Fruit fly (Drosophila melanogaster) whole organism, wandering third instar larva: ENCODE data around the gene mbt.

Source experiments
- Abd-B ChIP-seq: fragments of >200 bp; optimal IDR thresholded peaks from 2 replicates; lab custom pipeline; 2017; ENCODE audit warnings: missing biosample characterization, missing genetic modification characterization
- CG32264 ChIP-seq: fragments of 200-800 bp; sonication (Bioruptor generic); optimal IDR thresholded peaks from 2 replicates; lab custom pipeline; 2016; ENCODE audit warnings: missing biosample characterization, missing genetic modification characterization
- CG9705 ChIP-seq: fragments of 200-800 bp; sonication (Bioruptor generic); optimal IDR thresholded peaks from 2 replicates; lab custom pipeline; 2018; ENCODE audit warnings: missing biosample characterization, mild to moderate bottlenecking, missing genetic modification characterization
- Dfd ChIP-seq: fragments of >200 bp; optimal IDR thresholded peaks from 2 replicates; lab custom pipeline; 2017; ENCODE audit warnings: missing biosample characterization, missing genetic modification characterization
- GATAd ChIP-seq: sonication (Bioruptor generic); optimal IDR thresholded peaks from 2 replicates; lab custom pipeline; 2016; ENCODE audit warnings: missing biosample characterization, missing genetic modification characterization
- HLH106 ChIP-seq: fragments of 200-800 bp; optimal IDR thresholded peaks from 3 replicates; lab custom pipeline; 2019; ENCODE audit warnings: missing biosample characterization, mild to moderate bottlenecking, missing genetic modification characterization, moderate library complexity
- Hnf4 ChIP-seq: fragments of 200-800 bp; sonication (Bioruptor generic); optimal IDR thresholded peaks from 2 replicates; lab custom pipeline; 2016; ENCODE audit warnings: missing biosample characterization, mild to moderate bottlenecking, missing genetic modification characterization
- Hr78 ChIP-seq: fragments of >200 bp; optimal IDR thresholded peaks from 2 replicates; lab custom pipeline; 2017; ENCODE audit warnings: missing biosample characterization, missing genetic modification characterization
- Hr83 ChIP-seq: fragments of 200-300 bp; sonication (Bioruptor generic); optimal IDR thresholded peaks from 2 replicates; lab custom pipeline; 2016; ENCODE audit warnings: missing biosample characterization, mild to moderate bottlenecking, missing genetic modification characterization, moderate library complexity; ENCODE audit not compliant: poor library complexity, severe bottlenecking
- Jra ChIP-seq: sonication (Bioruptor generic); optimal IDR thresholded peaks from 2 replicates; lab custom pipeline; 2016; ENCODE audit warnings: missing biosample characterization, missing genetic modification characterization
- Myc ChIP-seq: fragments of >200 bp; optimal IDR thresholded peaks from 2 replicates; lab custom pipeline; 2017
- N ChIP-seq: fragments of >200 bp; optimal IDR thresholded peaks from 2 replicates; lab custom pipeline; 2018; ENCODE audit warnings: missing biosample characterization, missing external identifiers, missing genetic modification characterization
- OdsH ChIP-seq: fragments of 200-800 bp; sonication (Bioruptor generic); optimal IDR thresholded peaks from 2 replicates; lab custom pipeline; 2016; ENCODE audit warnings: missing biosample characterization, mild to moderate bottlenecking, missing genetic modification characterization
- Rel ChIP-seq, 2 experiments: fragments of 200-800 bp; sonication (Bioruptor generic) in 1 of 2; optimal IDR thresholded peaks; 2 replicates in 1 of 2; 3 replicates in 1 of 2; lab custom pipeline; 2016 to 2019; ENCODE audit warnings: mild to moderate bottlenecking in 2 of 2, missing biosample characterization in 2 of 2, missing genetic modification characterization in 2 of 2, moderate library complexity in 1 of 2
- Sp1 ChIP-seq: fragments of 200-800 bp; sonication (Bioruptor generic); optimal IDR thresholded peaks from 3 replicates; lab custom pipeline; 2019; ENCODE audit warnings: missing biosample characterization, mild to moderate bottlenecking, missing genetic modification characterization, moderate library complexity
- Vsx2 ChIP-seq: fragments of 200-300, 225-300 bp; sonication (Bioruptor generic); optimal IDR thresholded peaks from 2 replicates; lab custom pipeline; 2018; ENCODE audit warnings: missing biosample characterization, missing genetic modification characterization; ENCODE audit not compliant: partially characterized antibody
- br ChIP-seq: fragments of 200-800 bp; sonication (Bioruptor generic); optimal IDR thresholded peaks from 2 replicates; lab custom pipeline; 2016; ENCODE audit warnings: missing biosample characterization, missing genetic modification characterization
- brk ChIP-seq: fragments of 200-800 bp; sonication (Bioruptor generic); optimal IDR thresholded peaks from 2 replicates; lab custom pipeline; 2016; ENCODE audit warnings: missing biosample characterization, mild to moderate bottlenecking, missing genetic modification characterization
- dmrt93B ChIP-seq: fragments of 200-800 bp; sonication (Bioruptor generic); optimal IDR thresholded peaks from 2 replicates; lab custom pipeline; 2018; ENCODE audit warnings: missing biosample characterization, mild to moderate bottlenecking, missing genetic modification characterization
- dsf ChIP-seq: sonication (Bioruptor generic); optimal IDR thresholded peaks from 2 replicates; lab custom pipeline; 2016; ENCODE audit warnings: missing biosample characterization, missing genetic modification characterization, borderline replicate concordance
- ey ChIP-seq: fragments of 200-800 bp; sonication (Bioruptor generic); optimal IDR thresholded peaks from 2 replicates; lab custom pipeline; 2016; ENCODE audit warnings: missing biosample characterization, missing genetic modification characterization
- foxo ChIP-seq, 2 experiments: fragments of 200-800 bp; sonication (Bioruptor generic); optimal IDR thresholded peaks; 2 replicates in 1 of 2; 3 replicates in 1 of 2; lab custom pipeline; 2016 to 2017; ENCODE audit warnings: missing biosample characterization in 2 of 2, missing genetic modification characterization in 2 of 2
- fru ChIP-seq: fragments of 200-800 bp; sonication (Bioruptor generic); optimal IDR thresholded peaks from 3 replicates; lab custom pipeline; 2016; ENCODE audit warnings: missing biosample characterization, mild to moderate bottlenecking, missing genetic modification characterization
- h ChIP-seq: fragments of 200-800 bp; sonication (Bioruptor generic); optimal IDR thresholded peaks from 3 replicates; lab custom pipeline; 2016; ENCODE audit warnings: missing biosample characterization, mild to moderate bottlenecking, missing genetic modification characterization
- jim ChIP-seq: fragments of 175-275, 200-325 bp; sonication (Bioruptor generic); optimal IDR thresholded peaks from 2 replicates; lab custom pipeline; 2016; ENCODE audit warnings: missing biosample characterization, mild to moderate bottlenecking, missing genetic modification characterization
- lola ChIP-seq: fragments of >200 bp; optimal IDR thresholded peaks from 2 replicates; lab custom pipeline; 2017; ENCODE audit warnings: missing biosample characterization, missing genetic modification characterization
- pan ChIP-seq: fragments of >200 bp; optimal IDR thresholded peaks from 2 replicates; lab custom pipeline; 2017
- psq ChIP-seq: fragments of 200-800 bp; sonication (Bioruptor generic); optimal IDR thresholded peaks from 3 replicates; lab custom pipeline; 2017; ENCODE audit warnings: missing biosample characterization, mild to moderate bottlenecking, missing genetic modification characterization, moderate library complexity
- rgr ChIP-seq: fragments of 200-800 bp; sonication (Bioruptor generic); optimal IDR thresholded peaks from 3 replicates; lab custom pipeline; 2016; ENCODE audit warnings: missing biosample characterization, mild to moderate bottlenecking, missing genetic modification characterization
- sage ChIP-seq: fragments of 200-800 bp; sonication (Bioruptor generic); optimal IDR thresholded peaks from 2 replicates; lab custom pipeline; 2016; ENCODE audit warnings: missing biosample characterization, mild to moderate bottlenecking, missing genetic modification characterization
- sv ChIP-seq: fragments of 200-800 bp; sonication (Bioruptor generic); optimal IDR thresholded peaks from 3 replicates; lab custom pipeline; 2016; ENCODE audit warnings: missing biosample characterization, missing genetic modification characterization
- tai ChIP-seq: sonication (Bioruptor generic); optimal IDR thresholded peaks from 2 replicates; lab custom pipeline; 2016; ENCODE audit warnings: missing biosample characterization, missing genetic modification characterization
- usp ChIP-seq: fragments of >200 bp; optimal IDR thresholded peaks from 2 replicates; lab custom pipeline; 2017; ENCODE audit warnings: missing biosample characterization, missing genetic modification characterization

Gene mbt

dm6 chrX:16570572-16571224 is 39.8 kb upstream of the mbt start:
- TF ChIP-seq Hr78 (GFP tag; lab: Kevin White, UChicago): no peak
- no peak for TF ChIP-seq foxo (GFP tag; optimal IDR thresholded peaks at IDR 0.05; lab: Kevin White, UChicago)
- no peak for TF ChIP-seq fru (GFP tag; lab: Kevin White, UChicago)
- TF ChIP-seq sv (GFP tag; lab: Kevin White, UChicago): no peak
- peak; percentile 21 for TF ChIP-seq ey (GFP tag; lab: Kevin White, UChicago)
- TF ChIP-seq brk (GFP tag; lab: Kevin White, UChicago): no peak

dm6 chrX:16573659-16574058 is 36.8 kb upstream of the mbt start:
- TF ChIP-seq foxo (GFP tag; optimal IDR thresholded peaks at IDR 0.05; lab: Kevin White, UChicago): peak in 1 of 2 experiments; percentile 46
- TF ChIP-seq lola (GFP tag; lab: Kevin White, UChicago): no peak
- TF ChIP-seq Abd-B (GFP tag; lab: Kevin White, UChicago): no peak
- TF ChIP-seq Jra (GFP tag; lab: Kevin White, UChicago): peak; percentile 9
- TF ChIP-seq Vsx2 (GFP tag; lab: Kevin White, UChicago): no peak
- no peak for TF ChIP-seq Rel (GFP tag; optimal IDR thresholded peaks at IDR 0.05; lab: Kevin White, UChicago)
- TF ChIP-seq Rel (tag; optimal IDR thresholded peaks at IDR 0.05; lab: Kevin White, UChicago): no peak
- TF ChIP-seq Sp1: no peak
- TF ChIP-seq Myc (lab: Kevin White, UChicago): no peak
- no peak for TF ChIP-seq N
- TF ChIP-seq fru (GFP tag; lab: Kevin White, UChicago): peak; percentile 26
- no peak for TF ChIP-seq HLH106
- TF ChIP-seq GATAd: no peak
- no peak for TF ChIP-seq CG32264 (GFP tag; lab: Kevin White, UChicago)
- TF ChIP-seq br (GFP tag; lab: Kevin White, UChicago): peak; percentile 14
- peak; percentile 50 for TF ChIP-seq OdsH (GFP tag; lab: Kevin White, UChicago)
- no peak for TF ChIP-seq pan (lab: Kevin White, UChicago)
- peak; percentile 29 for TF ChIP-seq h (GFP tag; lab: Kevin White, UChicago)
- no peak for TF ChIP-seq psq (GFP tag; lab: Kevin White, UChicago)
- TF ChIP-seq rgr (GFP tag; lab: Kevin White, UChicago): peak; percentile 55
- no peak for TF ChIP-seq tai (GFP tag; lab: Kevin White, UChicago)
- TF ChIP-seq dmrt93B: no peak
- no peak for TF ChIP-seq sage (GFP tag; lab: Kevin White, UChicago)
- no peak for TF ChIP-seq Hr78 (GFP tag; lab: Kevin White, UChicago)
- no peak for TF ChIP-seq Hr83 (GFP tag; lab: Kevin White, UChicago)
- TF ChIP-seq ey (GFP tag; lab: Kevin White, UChicago): no peak
- peak; percentile 23 for TF ChIP-seq Hnf4 (GFP tag; lab: Kevin White, UChicago)
- TF ChIP-seq usp: no peak
- no peak for TF ChIP-seq Dfd (GFP tag; lab: Kevin White, UChicago)

- TF ChIP-seq jim (GFP tag; lab: Kevin White, UChicago) (no peak), usp (no peak), CG9705 (no peak), Sp1 (no peak), OdsH (GFP tag; lab: Kevin White, UChicago) (no peak), Vsx2 (GFP tag; lab: Kevin White, UChicago) (no peak), dmrt93B (no peak), dsf (GFP tag; lab: Kevin White, UChicago) (no peak), psq (GFP tag; lab: Kevin White, UChicago) (no peak)
- TF ChIP-seq, all 38 proteins: peak for 0
Observed at dm6 chrX:16574114-16574513, 36.4 kb upstream of the mbt start.

- no peak for TF ChIP-seq lola (GFP tag; lab: Kevin White, UChicago)
- peak; percentile 93 for TF ChIP-seq Dfd (GFP tag; lab: Kevin White, UChicago)
- no peak for TF ChIP-seq br (GFP tag; lab: Kevin White, UChicago)
Observed at dm6 chrX:16575097-16575496, 35.4 kb upstream of the mbt start.
